Fruit fly (Drosophila melanogaster): ENCODE measurements around the gene CG3808.

Gene CG3808

dm6 chr3L:19027172-19027571 lies 26.8 kb upstream of the CG3808 start (continued):
- TF ChIP-seq CG11456 (GFP tag; IDR thresholded peaks at IDR 0.05) (no peak), z (GFP tag; IDR thresholded peaks at IDR 0.05) (no peak), pan (optimal IDR thresholded peaks at IDR 0.05) (no peak), pan (GFP tag; optimal IDR thresholded peaks at IDR 0.05 in 1 of 2, IDR thresholded peaks at IDR 0.05 in 1 of 2) (no peak), CG13424 (tag; optimal IDR thresholded peaks at IDR 0.05) (no peak), Ravus (GFP tag; IDR thresholded peaks at IDR 0.05) (no peak), CG15479 (GFP tag; optimal IDR thresholded peaks at IDR 0.05) (no peak), Dll (GFP tag; IDR thresholded peaks at IDR 0.05; ENCODE audit: partially characterized antibody) (no peak), pita (GFP tag; optimal IDR thresholded peaks at IDR 0.05) (no peak), Scr (GFP tag; IDR thresholded peaks at IDR 0.05; ENCODE audit: partially characterized antibody) (no peak), pb (GFP tag; optimal IDR thresholded peaks at IDR 0.05) (no peak), CG3065 (GFP tag; optimal IDR thresholded peaks at IDR 0.05) (no peak), CG2120 (GFP tag; optimal IDR thresholded peaks at IDR 0.05) (peak; percentile 38), Sox100B (GFP tag; optimal IDR thresholded peaks at IDR 0.05) (peak; percentile 5), exex (tag; optimal IDR thresholded peaks at IDR 0.05) (no peak), tio (GFP tag; optimal IDR thresholded peaks at IDR 0.05) (no peak), CG2889 (GFP tag; IDR thresholded peaks at IDR 0.05) (no peak), CG9727 (GFP tag; optimal IDR thresholded peaks at IDR 0.05) (no peak), CG12769 (tag; optimal IDR thresholded peaks at IDR 0.05) (no peak), Max (GFP tag; optimal IDR thresholded peaks at IDR 0.05) (no peak), CG9797 (GFP tag; optimal IDR thresholded peaks at IDR 0.05) (no peak), bigmax (GFP tag; optimal IDR thresholded peaks at IDR 0.05) (no peak), CG1024 (GFP tag; IDR thresholded peaks at IDR 0.05) (no peak), CG15269 (tag; optimal IDR thresholded peaks at IDR 0.05) (peak; percentile 6), bsh (GFP tag; optimal IDR thresholded peaks at IDR 0.05) (peak in 1 of 2 experiments; percentile 6), CG5953 (GFP tag; IDR thresholded peaks at IDR 0.05) (no peak), lov (optimal IDR thresholded peaks at IDR 0.05) (no peak), lov (GFP tag; IDR thresholded peaks at IDR 0.05) (no peak), ATbp (GFP tag; optimal IDR thresholded peaks at IDR 0.05) (no peak), Eip74EF (GFP tag; optimal IDR thresholded peaks at IDR 0.05) (no peak), CG15073 (GFP tag; optimal IDR thresholded peaks at IDR 0.05) (no peak), CG8290 (GFP tag; optimal IDR thresholded peaks at IDR 0.05) (no peak), CG8290 (tag; optimal IDR thresholded peaks at IDR 0.05) (no peak), CG14710 (tag; optimal IDR thresholded peaks at IDR 0.05) (no peak), Med (GFP tag) (peak; percentile 74), CG11398 (GFP tag; optimal IDR thresholded peaks at IDR 0.05) (no peak), lab (GFP tag; optimal IDR thresholded peaks at IDR 0.05) (peak; percentile 57), sd (tag; optimal IDR thresholded peaks at IDR 0.05) (no peak), Atf3 (GFP tag; optimal IDR thresholded peaks at IDR 0.05) (no peak), CG3407 (GFP tag; optimal IDR thresholded peaks at IDR 0.05) (no peak), slbo (GFP tag; IDR thresholded peaks at IDR 0.05) (no peak), BtbVII (GFP tag; optimal IDR thresholded peaks at IDR 0.05) (no peak), CG10462 (GFP tag; optimal IDR thresholded peaks at IDR 0.05) (no peak), knrl (GFP tag; IDR thresholded peaks at IDR 0.05; ENCODE audit: partially characterized antibody) (no peak), grn (GFP tag; optimal IDR thresholded peaks at IDR 0.05) (no peak), Hey (tag; optimal IDR thresholded peaks at IDR 0.05) (no peak), vvl (GFP tag; IDR thresholded peaks at IDR 0.05) (no peak), CG16813 (GFP tag; IDR thresholded peaks at IDR 0.05; ENCODE audit: partially characterized antibody) (no peak), CG32767 (GFP tag; IDR thresholded peaks at IDR 0.05) (no peak), tx (GFP tag; optimal IDR thresholded peaks at IDR 0.05) (no peak), hbn (GFP tag; IDR thresholded peaks at IDR 0.05; ENCODE audit: partially characterized antibody) (no peak), zfh2 (GFP tag; optimal IDR thresholded peaks at IDR 0.05) (no peak)
